Worm (Caenorhabditis elegans) whole organism, L4 larva: Measurements from ENCODE around the gene F54E4.4.
A peak's percentile ranks its signal among the peaks of the same experiment; 100 is the strongest.

Source experiments
- D1046.2 ChIP-seq: fragments of 200-800 bp; sonication (Bioruptor generic); IDR thresholded peaks from 2 replicates; pipeline ENCODE4 v1.3.6; 2022; ENCODE audit warnings: missing genetic modification characterization, missing compliant biosample characterization
- F10B5.3 ChIP-seq: sonication (generic microtip); optimal IDR thresholded peaks from 2 replicates; lab custom pipeline; 2016; ENCODE audit warnings: mild to moderate bottlenecking, missing genetic modification characterization, missing compliant biosample characterization
- F37D6.2 ChIP-seq: sonication (generic microtip); optimal IDR thresholded peaks from 2 replicates; lab custom pipeline; 2016; ENCODE audit warnings: mild to moderate bottlenecking, missing genetic modification characterization, missing compliant biosample characterization
- F44E2.7 ChIP-seq: fragments of 200-800 bp; sonication (Bioruptor generic); IDR thresholded peaks from 2 replicates; pipeline ENCODE4 v2.1.2; 2022; ENCODE audit warnings: missing genetic modification characterization, missing compliant biosample characterization
- R02D3.7 ChIP-seq: fragments of 150-350 bp; sonication (generic microtip); optimal IDR thresholded peaks from 3 replicates; lab custom pipeline; 2014; ENCODE audit warnings: missing biosample characterization, missing genetic modification characterization
- Y105C5A.15 ChIP-seq: fragments of 200-800 bp; sonication (Bioruptor generic); IDR thresholded peaks from 2 replicates; pipeline ENCODE4 v1.3.6; 2022; ENCODE audit warnings: missing genetic modification characterization, missing compliant biosample characterization
- attf-4 ChIP-seq: sonication (generic microtip); optimal IDR thresholded peaks from 3 replicates; lab custom pipeline; 2017; ENCODE audit warnings: missing biosample characterization, missing genetic modification characterization
- ceh-28 ChIP-seq: fragments of 150-350 bp; optimal IDR thresholded peaks from 2 replicates; lab custom pipeline; 2014; ENCODE audit warnings: missing biosample characterization, missing genetic modification reagents, missing genetic modification characterization
- ceh-32 ChIP-seq: sonication (generic microtip); optimal IDR thresholded peaks from 2 replicates; lab custom pipeline; 2016; ENCODE audit warnings: mild to moderate bottlenecking, missing genetic modification characterization, missing compliant biosample characterization; ENCODE audit not compliant: poor library complexity
- ceh-44 ChIP-seq: fragments of 200-800 bp; sonication (Bioruptor generic); IDR thresholded peaks from 2 replicates; pipeline ENCODE4 v1.3.6; 2022; ENCODE audit warnings: missing genetic modification reagents, missing genetic modification characterization, missing compliant biosample characterization
- ceh-62 ChIP-seq: sonication (generic microtip); optimal IDR thresholded peaks from 2 replicates; lab custom pipeline; 2017; ENCODE audit warnings: missing biosample characterization, missing genetic modification characterization
- ctbp-1 ChIP-seq: fragments of 200-800 bp; sonication (Bioruptor generic); IDR thresholded peaks from 2 replicates; pipeline ENCODE4 v1.3.6; 2022; ENCODE audit warnings: missing genetic modification reagents, missing genetic modification characterization, missing compliant biosample characterization
- daf-12 ChIP-seq: fragments of 150-350 bp; optimal IDR thresholded peaks from 2 replicates; lab custom pipeline; 2014; ENCODE audit warnings: missing biosample characterization, missing genetic modification reagents, missing genetic modification characterization
- daf-16 ChIP-seq, 3 experiments: sonication (generic microtip); optimal IDR thresholded peaks; 2 replicates each; lab custom pipeline; 2016 to 2017; ENCODE audit warnings: missing genetic modification characterization in 3 of 3, missing genetic modification reagents in 3 of 3, mild to moderate bottlenecking in 2 of 3, missing compliant biosample characterization in 2 of 3, missing biosample characterization in 1 of 3, moderate library complexity in 1 of 3
- daf-19 ChIP-seq: fragments of 200-800 bp; sonication (Bioruptor generic); conservative IDR thresholded peaks from 2 replicates; pipeline ENCODE4 v1.3.6; 2022; ENCODE audit warnings: missing genetic modification characterization, missing compliant biosample characterization
- daf-8 ChIP-seq: fragments of 200-800 bp; sonication (Bioruptor generic); IDR thresholded peaks from 2 replicates; pipeline ENCODE4 v1.3.6; 2022; ENCODE audit warnings: missing genetic modification characterization, missing compliant biosample characterization
- dmd-6 ChIP-seq: fragments of 200-800 bp; sonication (Bioruptor generic); IDR thresholded peaks from 2 replicates; pipeline ENCODE4 v1.3.6; 2022; ENCODE audit warnings: missing genetic modification reagents, missing genetic modification characterization, missing compliant biosample characterization
- dpl-1 ChIP-seq: fragments of 150-350 bp; optimal IDR thresholded peaks from 2 replicates; lab custom pipeline; 2014; ENCODE audit warnings: missing biosample characterization, missing genetic modification reagents, missing genetic modification characterization
- egl-43 ChIP-seq: fragments of 200-800 bp; sonication (Bioruptor generic); IDR thresholded peaks from 2 replicates; pipeline ENCODE4 v1.3.6; 2022; ENCODE audit warnings: missing genetic modification reagents, missing genetic modification characterization, missing compliant biosample characterization
- fkh-10 ChIP-seq: fragments of 150-350 bp; optimal IDR thresholded peaks from 2 replicates; lab custom pipeline; 2014; ENCODE audit warnings: missing biosample characterization, missing genetic modification reagents, missing genetic modification characterization
- fos-1 ChIP-seq: fragments of 150-350 bp; optimal IDR thresholded peaks from 2 replicates; lab custom pipeline; 2014; ENCODE audit warnings: missing biosample characterization, missing genetic modification characterization
- hif-1 ChIP-seq, 2 experiments: sonication (generic microtip); optimal IDR thresholded peaks; 2 replicates each; lab custom pipeline; 2016 to 2017; ENCODE audit warnings: missing compliant biosample characterization in 2 of 2, missing genetic modification characterization in 2 of 2, missing genetic modification reagents in 2 of 2, missing genotype in 2 of 2, mild to moderate bottlenecking in 1 of 2
- hlh-11 ChIP-seq: fragments of 200-800 bp; sonication (Bioruptor generic); optimal IDR thresholded peaks from 2 replicates; lab custom pipeline; 2018; ENCODE audit warnings: mild to moderate bottlenecking, missing genetic modification characterization, missing compliant biosample characterization
- hlh-30 ChIP-seq: sonication (generic microtip); optimal IDR thresholded peaks from 2 replicates; lab custom pipeline; 2017; ENCODE audit warnings: antibody characterized with exemption, mild to moderate bottlenecking, missing genetic modification characterization, missing compliant biosample characterization; ENCODE audit not compliant: insufficient read depth
- hmg-1.1 ChIP-seq: fragments of 200-800 bp; sonication (Bioruptor generic); IDR thresholded peaks from 2 replicates; pipeline ENCODE4 v1.3.6; 2022; ENCODE audit warnings: missing genetic modification reagents, missing genetic modification characterization, missing compliant biosample characterization
- lin-15B ChIP-seq: fragments of 150-350 bp; sonication (generic microtip); optimal IDR thresholded peaks from 3 replicates; lab custom pipeline; 2014; ENCODE audit warnings: missing biosample characterization, missing genetic modification characterization
- lir-3 ChIP-seq: sonication (generic microtip); optimal IDR thresholded peaks from 2 replicates; lab custom pipeline; 2016; ENCODE audit warnings: mild to moderate bottlenecking, missing genetic modification characterization, missing compliant biosample characterization
- lsy-2 ChIP-seq, 2 experiments: fragments of 150-350 bp in 1 of 2; sonication (generic microtip) in 1 of 2; optimal IDR thresholded peaks; 2 replicates each; lab custom pipeline; 2014 to 2017; ENCODE audit warnings: missing biosample characterization in 2 of 2, missing genetic modification characterization in 2 of 2
- madf-9 ChIP-seq: fragments of 200-800 bp; sonication (Bioruptor generic); conservative IDR thresholded peaks from 2 replicates; pipeline ENCODE4 v1.3.6; 2022; ENCODE audit warnings: missing genetic modification reagents, missing genetic modification characterization, missing compliant biosample characterization
- mep-1 ChIP-seq: fragments of 150-350 bp; sonication (generic microtip); optimal IDR thresholded peaks from 3 replicates; lab custom pipeline; 2014; ENCODE audit warnings: missing biosample characterization, missing genetic modification characterization
- mxl-3 ChIP-seq: fragments of 200-800 bp; sonication (Bioruptor generic); optimal IDR thresholded peaks from 2 replicates; lab custom pipeline; 2018; ENCODE audit warnings: mild to moderate bottlenecking, missing genetic modification characterization, missing compliant biosample characterization
- nhr-11 ChIP-seq: fragments of 150-350 bp; optimal IDR thresholded peaks from 2 replicates; lab custom pipeline; 2014; ENCODE audit warnings: missing biosample characterization, missing genetic modification characterization
- nhr-237 ChIP-seq: sonication (generic microtip); optimal IDR thresholded peaks from 2 replicates; lab custom pipeline; 2017; ENCODE audit warnings: missing biosample characterization, missing genetic modification characterization
- nhr-41 ChIP-seq: fragments of 200-800 bp; sonication (Bioruptor generic); IDR thresholded peaks from 2 replicates; pipeline ENCODE4 v1.3.6; 2022; ENCODE audit warnings: missing genetic modification reagents, missing genetic modification characterization, missing compliant biosample characterization
- nhr-6 ChIP-seq: fragments of 150-350 bp; optimal IDR thresholded peaks from 2 replicates; lab custom pipeline; 2014; ENCODE audit warnings: missing biosample characterization, missing genetic modification characterization
- nhr-76 ChIP-seq: fragments of 150-350 bp; optimal IDR thresholded peaks from 2 replicates; lab custom pipeline; 2014; ENCODE audit warnings: missing biosample characterization, missing genetic modification characterization
- rbr-2 ChIP-seq: sonication (generic microtip); optimal IDR thresholded peaks from 2 replicates; lab custom pipeline; 2016; ENCODE audit warnings: missing genotype, missing genetic modification characterization, missing compliant biosample characterization
- sdz-12 ChIP-seq: fragments of 200-800 bp; sonication (Bioruptor generic); optimal IDR thresholded peaks from 2 replicates; lab custom pipeline; 2018; ENCODE audit warnings: mild to moderate bottlenecking, missing genetic modification characterization, missing compliant biosample characterization
- set-16 ChIP-seq: fragments of 200-800 bp; sonication (Bioruptor generic); IDR thresholded peaks from 2 replicates; pipeline ENCODE4 v1.3.6; 2022; ENCODE audit warnings: missing genetic modification reagents, missing genetic modification characterization, missing compliant biosample characterization
- snpc-4 ChIP-seq: fragments of 150-350 bp; optimal IDR thresholded peaks from 2 replicates; lab custom pipeline; 2014; ENCODE audit warnings: missing biosample characterization, missing genetic modification characterization
- spr-1 ChIP-seq: sonication (generic microtip); optimal IDR thresholded peaks from 2 replicates; lab custom pipeline; 2016; ENCODE audit warnings: mild to moderate bottlenecking, missing genetic modification characterization, missing compliant biosample characterization
- zag-1 ChIP-seq: fragments of 150-350 bp; optimal IDR thresholded peaks from 2 replicates; lab custom pipeline; 2014; ENCODE audit warnings: missing biosample characterization, missing genetic modification characterization
- zfp-3 ChIP-seq: fragments of 200-800 bp; sonication (Bioruptor generic); conservative IDR thresholded peaks from 2 replicates; pipeline ENCODE4 v1.3.6; 2022; ENCODE audit warnings: missing genetic modification reagents, missing genetic modification characterization, missing compliant biosample characterization
- zip-11 ChIP-seq: fragments of 200-800 bp; sonication (Bioruptor generic); IDR thresholded peaks from 2 replicates; pipeline ENCODE4 v1.3.6; 2022; ENCODE audit warnings: missing genetic modification characterization, missing compliant biosample characterization

Gene F54E4.4

DNA sequence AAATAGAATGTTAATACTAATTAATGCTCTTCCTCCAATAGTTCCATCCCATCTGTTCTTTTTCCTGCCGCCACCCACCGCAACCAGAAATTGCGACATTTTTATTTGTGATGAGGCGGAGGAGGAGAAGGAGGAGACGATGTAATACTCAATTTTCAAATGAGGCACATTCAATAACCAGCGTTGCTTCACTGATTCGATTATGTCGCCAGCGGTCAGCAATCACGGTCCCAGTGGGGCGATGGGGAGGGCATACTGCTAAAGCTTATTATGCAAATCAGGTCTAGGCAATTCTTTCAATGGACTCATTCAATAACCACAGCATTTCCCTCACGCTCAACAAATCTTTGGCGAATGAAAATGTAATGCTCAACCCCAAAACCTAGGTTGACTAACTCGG is 3.9 kb upstream of the F54E4.4 start:
- TF ChIP-seq ctbp-1 (GFP tag; lab: Robert Waterston, UW) (peak; percentile 29; the same call in 1 of the 2 replicates), nhr-76 (tag; lab: Kevin White, UChicago) (no peak), mxl-3 (GFP tag; lab: Kevin White, UChicago) (no peak), egl-43 (GFP tag; lab: Robert Waterston, UW) (no peak), daf-8 (no peak)

DNA sequence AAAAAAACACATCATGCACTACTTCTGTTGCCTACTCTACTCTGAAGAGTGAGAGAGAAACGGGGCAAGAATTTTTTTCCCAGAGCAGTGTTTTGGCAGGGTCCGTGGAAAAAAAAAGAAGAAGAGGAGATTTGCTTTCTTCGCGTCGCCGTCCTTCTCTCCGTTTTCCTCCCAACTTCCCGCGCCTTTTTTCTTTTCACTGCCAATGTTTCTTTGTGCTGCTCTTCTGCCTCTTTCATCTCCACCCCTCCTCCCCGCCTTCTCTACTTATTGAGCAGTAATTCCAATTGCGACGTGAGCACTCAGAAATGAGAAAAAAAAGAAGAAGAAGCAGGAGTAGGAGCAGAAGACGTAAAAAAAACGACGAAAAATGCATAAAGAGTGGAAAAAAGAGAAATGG is 5.4 kb downstream of the F54E4.4 start:
- TF ChIP-seq mep-1 (tag; lab: Kevin White, UChicago) (peak; percentile 71), hlh-30 (tag; lab: Kevin White, UChicago) (peak; percentile 19), egl-43 (GFP tag; lab: Robert Waterston, UW) (0 out of 2 replicates have a peak, but pooled peaks have one; percentile 42), madf-9 (GFP tag; lab: Robert Waterston, UW) (no peak), ctbp-1 (GFP tag; lab: Robert Waterston, UW) (peak; percentile 74), daf-16 (GFP tag; optimal IDR thresholded peaks at IDR 0.05; lab: Kevin White, UChicago) (peak in 1 of 2 experiments; percentile 4), daf-16 (tag; optimal IDR thresholded peaks at IDR 0.05; lab: Kevin White, UChicago) (no peak), hmg-1.1 (GFP tag; lab: Robert Waterston, UW) (peak; percentile 64), Y105C5A.15 (no peak), hlh-11 (tag; lab: Kevin White, UChicago) (peak; percentile 24), daf-8 (no peak), nhr-11 (peak; percentile 17), sdz-12 (GFP tag; lab: Kevin White, UChicago) (no peak), nhr-6 (no peak), lsy-2 (tag; optimal IDR thresholded peaks at IDR 0.05; lab: Kevin White, UChicago) (peak in 1 of 2 experiments; percentile 46), ceh-62 (tag; lab: Kevin White, UChicago) (no peak), ceh-28 (tag; lab: Kevin White, UChicago) (no peak), F37D6.2 (tag; lab: Kevin White, UChicago) (peak; percentile 58), fos-1 (tag; lab: Kevin White, UChicago) (no peak), hif-1 (tag; optimal IDR thresholded peaks at IDR 0.05; lab: Kevin White, UChicago) (peak in 1 of 2 experiments; percentile 31), fkh-10 (GFP tag; lab: Kevin White, UChicago) (peak; percentile 90), rbr-2 (tag; lab: Kevin White, UChicago) (peak; percentile 72), nhr-237 (tag; lab: Kevin White, UChicago) (no peak), dmd-6 (GFP tag; lab: Robert Waterston, UW) (0 out of 2 replicates have a peak, but pooled peaks have one; percentile 8), ceh-44 (GFP tag; lab: Robert Waterston, UW) (no peak), set-16 (GFP tag; lab: Robert Waterston, UW) (peak; percentile 67)

DNA sequence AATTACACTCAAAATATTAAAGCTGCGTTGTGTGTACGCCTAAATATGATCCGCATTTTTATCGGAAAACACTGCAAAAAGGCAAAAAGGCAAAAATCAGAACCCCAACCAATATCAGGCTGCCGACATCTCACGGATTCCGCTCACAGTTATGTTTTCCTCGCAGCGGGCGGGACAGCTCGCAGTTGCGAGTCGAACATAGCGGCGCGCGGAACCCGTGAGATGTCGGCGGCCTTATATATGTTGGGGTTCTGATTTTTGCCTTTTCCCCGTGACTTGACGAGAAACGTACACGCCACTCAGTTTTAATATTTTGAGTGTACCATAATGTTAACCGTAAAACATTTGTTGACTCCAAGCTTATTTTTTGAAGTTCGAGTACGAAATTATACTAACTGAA is 7.8 kb downstream of the F54E4.4 start:
- TF ChIP-seq snpc-4 (tag; lab: Kevin White, UChicago), result peak; percentile 26
- 0 out of 2 replicates have a peak, but pooled peaks have one; percentile 48 for TF ChIP-seq egl-43 (GFP tag; lab: Robert Waterston, UW)
- no peak for TF ChIP-seq daf-16 (GFP tag; optimal IDR thresholded peaks at IDR 0.05; lab: Kevin White, UChicago)
- no peak for TF ChIP-seq daf-16 (tag; optimal IDR thresholded peaks at IDR 0.05; lab: Kevin White, UChicago)
- TF ChIP-seq D1046.2, result 0 out of 2 replicates have a peak, but pooled peaks have one; percentile 30

DNA sequence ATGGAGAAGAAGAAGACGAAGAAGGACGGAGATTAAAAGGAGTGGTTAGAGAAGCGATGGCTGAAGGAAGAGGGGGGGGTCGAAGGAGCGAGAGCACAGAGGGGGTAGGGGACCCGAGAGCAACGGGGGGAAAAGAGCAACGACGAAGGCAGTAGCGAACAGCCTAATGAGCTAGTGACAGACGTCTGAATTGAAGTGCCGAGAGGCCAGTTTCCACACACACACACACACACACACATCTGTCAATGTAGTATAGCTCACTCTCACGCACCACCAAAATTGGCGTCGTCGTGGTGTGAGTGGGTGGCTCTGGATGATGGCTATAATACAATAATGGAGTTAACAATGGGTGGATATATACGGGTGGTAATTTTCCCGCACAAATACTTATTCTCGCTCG is 8.6 kb downstream of the F54E4.4 start:
- no peak for TF ChIP-seq lir-3 (tag; lab: Kevin White, UChicago)
- no peak for TF ChIP-seq sdz-12 (GFP tag; lab: Kevin White, UChicago)
- peak in 1 of 2 experiments; percentile 34 for TF ChIP-seq hif-1 (tag; optimal IDR thresholded peaks at IDR 0.05; lab: Kevin White, UChicago)
- TF ChIP-seq egl-43 (GFP tag; lab: Robert Waterston, UW), result peak; percentile 72; the same call in 1 of the 2 replicates
- no peak for TF ChIP-seq lin-15B (tag; lab: Kevin White, UChicago)
- no peak for TF ChIP-seq R02D3.7
- TF ChIP-seq lsy-2 (tag; optimal IDR thresholded peaks at IDR 0.05; lab: Kevin White, UChicago), result peak in 1 of 2 experiments; percentile 46
- no peak for TF ChIP-seq spr-1 (tag; lab: Kevin White, UChicago)
- TF ChIP-seq attf-4 (tag; lab: Kevin White, UChicago), result no peak
- no peak for TF ChIP-seq zip-11 (GFP tag; lab: Robert Waterston, UW)
- no peak for TF ChIP-seq F44E2.7 (GFP tag; lab: Robert Waterston, UW)
- no peak for TF ChIP-seq dpl-1
- TF ChIP-seq daf-12 (tag; lab: Kevin White, UChicago), result no peak
- no peak for TF ChIP-seq mxl-3 (GFP tag; lab: Kevin White, UChicago)
- no peak for TF ChIP-seq F10B5.3 (tag; lab: Kevin White, UChicago)
- TF ChIP-seq nhr-41 (GFP tag; lab: Robert Waterston, UW), result no peak
- no peak for TF ChIP-seq ceh-32
- no peak for TF ChIP-seq zag-1 (tag; lab: Kevin White, UChicago)
- TF ChIP-seq zfp-3 (GFP tag; lab: Robert Waterston, UW), result no peak
- TF ChIP-seq daf-19 (GFP tag; lab: Robert Waterston, UW), result no peak
- peak; percentile 28 for TF ChIP-seq mep-1 (tag; lab: Kevin White, UChicago)
- no peak for TF ChIP-seq nhr-76 (tag; lab: Kevin White, UChicago)
